Fruit fly (Drosophila melanogaster) whole organism, pupa: Measurements from ENCODE around the gene CG12679.

Experiments
- CG17806 ChIP-seq: fragments of 200-800 bp; sonication (Bioruptor generic); optimal IDR thresholded peaks from 2 replicates; lab custom pipeline; 2018; ENCODE audit warnings: missing biosample characterization, mild to moderate bottlenecking, missing genetic modification characterization, moderate library complexity
- CG32121 ChIP-seq: fragments of 200-800 bp; sonication (Bioruptor generic); IDR thresholded peaks from 2 replicates; pipeline ENCODE4 v1.3.6; 2022; ENCODE audit warnings: missing biosample characterization, missing genetic modification characterization

DNA sequence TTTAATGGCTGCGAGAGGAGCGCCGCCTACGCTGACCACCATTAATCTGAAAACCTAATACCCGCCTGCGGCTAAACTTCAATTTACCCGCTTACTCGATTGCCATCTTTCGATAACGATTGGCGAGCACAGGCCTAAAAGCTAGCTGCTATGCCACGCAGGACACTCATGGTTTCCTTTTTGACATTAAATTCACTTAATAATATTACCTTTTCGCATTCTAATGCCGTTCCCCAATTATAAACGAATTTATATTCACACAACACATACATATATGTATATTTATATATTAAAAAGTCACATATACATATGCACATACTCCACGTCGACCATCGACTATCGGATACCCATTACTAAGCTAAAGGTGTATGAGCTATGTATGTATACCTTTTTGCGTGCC is 13.3 kb upstream of the CG12679 start:
- TF ChIP-seq CG32121, result no peak
- no peak for TF ChIP-seq CG17806 (tag; lab: Kevin White, UChicago)
